Worm (Caenorhabditis elegans): Measurements from ENCODE around the gene ncs-1.

Gene ncs-1

ce11 chrX:992650-993403 lies 29.8 kb upstream of the ncs-1 start (continued):
- TF ChIP-seq pha-2 (tag; optimal IDR thresholded peaks at IDR 0.05), result no peak
- no peak for TF ChIP-seq odd-2 (tag; optimal IDR thresholded peaks at IDR 0.05)
- TF ChIP-seq ahr-1 (tag; optimal IDR thresholded peaks at IDR 0.05), result no peak
- TF ChIP-seq mec-3 (tag; optimal IDR thresholded peaks at IDR 0.05; ENCODE audit: borderline replicate concordance), result peak; percentile 57
- no peak for TF ChIP-seq ceh-6 (GFP tag; optimal IDR thresholded peaks at IDR 0.05)
- TF ChIP-seq hlh-13 (GFP tag; optimal IDR thresholded peaks at IDR 0.05), result no peak
- peak; percentile 48 for TF ChIP-seq K09A11.1 (tag; optimal IDR thresholded peaks at IDR 0.05; ENCODE audit: insufficient read depth)
- TF ChIP-seq pag-3 (tag; optimal IDR thresholded peaks at IDR 0.05; ENCODE audit: borderline replicate concordance), result no peak
- peak; percentile 39 for TF ChIP-seq tbx-7 (tag; optimal IDR thresholded peaks at IDR 0.05)
- peak; percentile 81 for TF ChIP-seq tbx-2 (tag; optimal IDR thresholded peaks at IDR 0.05)
- TF ChIP-seq K02D7.2 (tag; optimal IDR thresholded peaks at IDR 0.05), result no peak
- peak; percentile 60 for TF ChIP-seq nfya-1 (tag; optimal IDR thresholded peaks at IDR 0.05)
- no peak for TF ChIP-seq hlh-30 (tag; optimal IDR thresholded peaks at IDR 0.05; ENCODE audit: insufficient read depth)
- no peak for TF ChIP-seq ets-4 (tag; optimal IDR thresholded peaks at IDR 0.05)
- TF ChIP-seq ttx-3 (tag; optimal IDR thresholded peaks at IDR 0.05), result no peak
- peak; percentile 77 for TF ChIP-seq ref-2 (tag; optimal IDR thresholded peaks at IDR 0.05)
- no peak for TF ChIP-seq Y22D7AL.16 (tag; optimal IDR thresholded peaks at IDR 0.05)
- TF ChIP-seq ceh-34 (tag; optimal IDR thresholded peaks at IDR 0.05), result peak; percentile 82
- no peak for TF ChIP-seq ceh-9 (tag; optimal IDR thresholded peaks at IDR 0.05)
- no peak for TF ChIP-seq hlh-15 (tag; optimal IDR thresholded peaks at IDR 0.05)
- no peak for TF ChIP-seq fkh-10 (GFP tag; optimal IDR thresholded peaks at IDR 0.05)
- no peak for TF ChIP-seq elt-2 (tag; optimal IDR thresholded peaks at IDR 0.05)
- TF ChIP-seq pat-9 (tag; optimal IDR thresholded peaks at IDR 0.05), result no peak
- peak; percentile 50 for TF ChIP-seq ceh-19 (GFP tag; optimal IDR thresholded peaks at IDR 0.05)
- no peak for TF ChIP-seq pax-1 (tag; optimal IDR thresholded peaks at IDR 0.05)
- TF ChIP-seq unc-55 (GFP tag; optimal IDR thresholded peaks at IDR 0.05), result no peak
- TF ChIP-seq F13H6.1 (tag; optimal IDR thresholded peaks at IDR 0.05), result peak; percentile 60
- peak; percentile 31 for TF ChIP-seq unc-86 (tag; optimal IDR thresholded peaks at IDR 0.05)
- TF ChIP-seq hlh-8 (tag; optimal IDR thresholded peaks at IDR 0.05), result peak; percentile 31
- TF ChIP-seq elt-4 (tag; optimal IDR thresholded peaks at IDR 0.05), result no peak
- no peak for TF ChIP-seq dve-1 (tag; optimal IDR thresholded peaks at IDR 0.05)
- peak; percentile 76 for TF ChIP-seq ceh-14 (tag; optimal IDR thresholded peaks at IDR 0.05)
- TF ChIP-seq pqm-1 (tag; optimal IDR thresholded peaks at IDR 0.05), result no peak
- TF ChIP-seq ceh-22 (tag; optimal IDR thresholded peaks at IDR 0.05), result no peak
- no peak for TF ChIP-seq nhr-232 (tag; optimal IDR thresholded peaks at IDR 0.05)
- peak; percentile 30 for TF ChIP-seq rnt-1 (tag; optimal IDR thresholded peaks at IDR 0.05)
- no peak for TF ChIP-seq ceh-30 (tag; optimal IDR thresholded peaks at IDR 0.05)
- TF ChIP-seq ceh-31 (tag; optimal IDR thresholded peaks at IDR 0.05), result peak; percentile 88
- no peak for TF ChIP-seq zip-5 (tag; optimal IDR thresholded peaks at IDR 0.05)
- no peak for TF ChIP-seq eyg-1 (tag; optimal IDR thresholded peaks at IDR 0.05)
- TF ChIP-seq ceh-48 (tag; optimal IDR thresholded peaks at IDR 0.05), result peak; percentile 26
- TF ChIP-seq C08G9.2 (tag; optimal IDR thresholded peaks at IDR 0.05), result peak; percentile 55
- TF ChIP-seq gmeb-2 (tag; optimal IDR thresholded peaks at IDR 0.05), result no peak
- TF ChIP-seq madf-2 (tag; optimal IDR thresholded peaks at IDR 0.05), result peak; percentile 33
- peak; percentile 37 for TF ChIP-seq fkh-6 (tag; optimal IDR thresholded peaks at IDR 0.05)
- peak; percentile 71 for TF ChIP-seq sdc-2 (tag; optimal IDR thresholded peaks at IDR 0.05)
- no peak for TF ChIP-seq ceh-2 (tag; optimal IDR thresholded peaks at IDR 0.05)
- peak; percentile 8 for TF ChIP-seq T23F11.4 (GFP tag; optimal IDR thresholded peaks at IDR 0.05)
- TF ChIP-seq pros-1 (tag; optimal IDR thresholded peaks at IDR 0.05), result peak; percentile 81
- no peak for TF ChIP-seq ceh-45 (GFP tag; IDR thresholded peaks at IDR 0.05)
- TF ChIP-seq hlh-6 (tag; optimal IDR thresholded peaks at IDR 0.05), result no peak
